Worm (Caenorhabditis elegans) whole organism, midembryonic: Measurements from ENCODE around the gene R04B3.2.

ENCODE experiments used
- T22C8.4 ChIP-seq: fragments of 200-800 bp; sonication (Bioruptor generic); IDR thresholded peaks from 2 replicates; pipeline ENCODE4 v1.3.6; 2022; ENCODE audit warnings: missing genetic modification characterization, missing compliant biosample characterization
- cog-1 ChIP-seq: sonication (generic microtip); optimal IDR thresholded peaks from 2 replicates; lab custom pipeline; 2016; ENCODE audit warnings: missing genetic modification characterization, missing compliant biosample characterization
- flt-1 ChIP-seq: fragments of 200-800 bp; sonication (Bioruptor generic); IDR thresholded peaks from 2 replicates; pipeline ENCODE4 v1.3.6; 2022; ENCODE audit warnings: missing genetic modification characterization, missing compliant biosample characterization
- med-1 ChIP-seq: sonication (generic microtip); optimal IDR thresholded peaks from 2 replicates; lab custom pipeline; 2017; ENCODE audit warnings: missing genetic modification characterization, mild to moderate bottlenecking, missing compliant biosample characterization, antibody characterized with exemption, missing genetic modification reagents; ENCODE audit not compliant: insufficient read depth
- tab-1 ChIP-seq: fragments of 200-800 bp; sonication (Bioruptor generic); IDR thresholded peaks from 2 replicates; pipeline ENCODE4 v1.3.6; 2022; ENCODE audit warnings: missing genetic modification characterization, missing compliant biosample characterization
- ztf-23 ChIP-seq: fragments of 200-800 bp; sonication (Bioruptor generic); IDR thresholded peaks from 2 replicates; pipeline ENCODE4 v1.3.6; 2022; ENCODE audit warnings: missing genetic modification reagents, missing genetic modification characterization, missing compliant biosample characterization
- ztf-29 ChIP-seq: fragments of 200-800 bp; sonication (Bioruptor generic); IDR thresholded peaks from 2 replicates; pipeline ENCODE4 v1.3.6; 2022; ENCODE audit warnings: missing genetic modification reagents, missing genetic modification characterization, missing compliant biosample characterization

DNA sequence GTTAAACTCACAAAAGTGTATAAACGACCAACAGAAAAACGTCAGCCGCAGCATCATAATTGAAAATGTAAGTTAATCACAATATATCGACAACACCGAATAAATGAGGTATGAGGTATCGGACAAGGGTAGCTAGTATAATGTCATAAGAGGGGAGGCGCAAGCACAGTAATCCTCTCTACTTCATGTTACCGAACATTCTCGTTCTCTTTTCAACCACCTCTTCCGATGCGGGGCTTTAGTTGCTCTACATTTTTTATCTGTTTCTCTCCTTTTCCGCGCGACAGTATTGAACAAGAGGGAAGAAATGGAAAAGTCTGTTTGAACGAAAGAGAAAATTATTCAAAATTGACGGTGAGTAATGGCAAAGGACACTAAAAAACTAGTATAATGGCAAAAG is 2.4 kb upstream of the R04B3.2 start, which contains the start of gene R04B3.3:
- TF ChIP-seq flt-1 (GFP tag; lab: Robert Waterston, UW) (no peak), tab-1 (no peak), ztf-23 (GFP tag; lab: Robert Waterston, UW) (no peak), cog-1 (tag; lab: Kevin White, UChicago) (no peak), med-1 (no peak), ztf-29 (GFP tag; lab: Robert Waterston, UW) (no peak), T22C8.4 (GFP tag; lab: Robert Waterston, UW) (no peak)
